Fruit fly (Drosophila melanogaster) whole organism, prepupa: ENCODE measurements around the gene CG46308.
A peak's percentile ranks its signal among the peaks of the same experiment; 100 is the strongest.

Experiments used
- CG10631 ChIP-seq: fragments of 200-800 bp; sonication (Bioruptor generic); optimal IDR thresholded peaks from 2 replicates; lab custom pipeline; 2016; ENCODE audit warnings: missing biosample characterization, missing genetic modification characterization
- CG10669 ChIP-seq: fragments of 200-800 bp; sonication (Bioruptor generic); optimal IDR thresholded peaks from 3 replicates; lab custom pipeline; 2018; ENCODE audit warnings: missing biosample characterization, mild to moderate bottlenecking, missing genetic modification characterization, moderate library complexity
- CG11294 ChIP-seq: fragments of 200-800 bp; sonication (Bioruptor generic); IDR thresholded peaks from 2 replicates; pipeline ENCODE4 v1.3.6; 2022; ENCODE audit warnings: missing biosample characterization, missing genetic modification characterization
- CG11762 ChIP-seq: fragments of 200-800 bp; sonication (Bioruptor generic); optimal IDR thresholded peaks from 3 replicates; lab custom pipeline; 2016; ENCODE audit warnings: missing biosample characterization, missing genetic modification characterization; ENCODE audit not compliant: insufficient read depth
- CG15336 ChIP-seq: fragments of 200-800 bp; sonication (Bioruptor generic); IDR thresholded peaks from 2 replicates; pipeline ENCODE4 v1.3.6; 2022; ENCODE audit warnings: missing biosample characterization, missing genetic modification characterization
- CG1621 ChIP-seq: fragments of 200-800 bp; sonication (Bioruptor generic); optimal IDR thresholded peaks from 3 replicates; lab custom pipeline; 2018; ENCODE audit warnings: missing biosample characterization, mild to moderate bottlenecking, missing genetic modification characterization
- CG32006 ChIP-seq: fragments of 200-800 bp; sonication (Bioruptor generic); optimal IDR thresholded peaks from 3 replicates; lab custom pipeline; 2017; ENCODE audit warnings: missing biosample characterization, mild to moderate bottlenecking, missing genetic modification characterization
- CG34406 ChIP-seq: fragments of 200-800 bp; sonication (Bioruptor generic); optimal IDR thresholded peaks from 3 replicates; lab custom pipeline; 2016; ENCODE audit warnings: missing biosample characterization, missing genetic modification characterization
- CG3919 ChIP-seq: fragments of 200-800 bp; sonication (Bioruptor generic); optimal IDR thresholded peaks from 3 replicates; lab custom pipeline; 2016; ENCODE audit warnings: missing biosample characterization, missing genetic modification characterization
- CG4318 ChIP-seq: fragments of 200-800 bp; sonication (Bioruptor generic); optimal IDR thresholded peaks from 3 replicates; lab custom pipeline; 2017; ENCODE audit warnings: missing biosample characterization, mild to moderate bottlenecking, missing genetic modification characterization
- CG6276 ChIP-seq: fragments of 200-800 bp; sonication (Bioruptor generic); optimal IDR thresholded peaks from 2 replicates; lab custom pipeline; 2017; ENCODE audit warnings: missing biosample characterization, mild to moderate bottlenecking, missing genetic modification characterization
- CG6792 ChIP-seq: fragments of 200-800 bp; sonication (Bioruptor generic); optimal IDR thresholded peaks from 3 replicates; lab custom pipeline; 2016; ENCODE audit warnings: missing biosample characterization, missing genetic modification characterization
- CG6808 ChIP-seq: fragments of 200-800 bp; sonication (Bioruptor generic); optimal IDR thresholded peaks from 3 replicates; lab custom pipeline; 2017; ENCODE audit warnings: missing biosample characterization, missing genetic modification characterization, mild to moderate bottlenecking, moderate library complexity, missing genetic modification reagents
- CG6854 ChIP-seq: fragments of 200-800 bp; sonication (Bioruptor generic); optimal IDR thresholded peaks from 2 replicates; lab custom pipeline; 2017; ENCODE audit warnings: missing biosample characterization, mild to moderate bottlenecking, missing genetic modification characterization
- CG8119 ChIP-seq: fragments of 200-800 bp; sonication (Bioruptor generic); IDR thresholded peaks from 3 replicates; pipeline ENCODE4 v1.3.6; 2022; ENCODE audit warnings: missing biosample characterization, missing genetic modification characterization
- CG8632 ChIP-seq: fragments of 200-800 bp; sonication (Bioruptor generic); optimal IDR thresholded peaks from 3 replicates; lab custom pipeline; 2016; ENCODE audit warnings: missing biosample characterization, missing genetic modification characterization
- CG9139 ChIP-seq: fragments of 200-800 bp; sonication (Bioruptor generic); optimal IDR thresholded peaks from 3 replicates; lab custom pipeline; 2017; ENCODE audit warnings: missing biosample characterization, mild to moderate bottlenecking, missing genetic modification characterization
- Eip75B ChIP-seq: fragments of 200-800 bp; sonication (Bioruptor generic); optimal IDR thresholded peaks from 3 replicates; lab custom pipeline; 2016; ENCODE audit warnings: missing biosample characterization, missing genetic modification characterization
- Eip78C ChIP-seq: fragments of 200-800 bp; sonication (Bioruptor generic); peaks from one replicate; lab custom pipeline; 2016; ENCODE audit warnings: missing biosample characterization, missing genetic modification characterization
- Eip93F ChIP-seq: fragments of 200-800 bp; sonication (Bioruptor generic); optimal IDR thresholded peaks from 2 replicates; lab custom pipeline; 2016; ENCODE audit warnings: missing biosample characterization, mild to moderate bottlenecking, missing genetic modification characterization
- Ets21C ChIP-seq: fragments of 200-800 bp; sonication (Bioruptor generic); optimal IDR thresholded peaks from 3 replicates; lab custom pipeline; 2016; ENCODE audit warnings: missing biosample characterization, missing genetic modification characterization
- Gug ChIP-seq: fragments of 200-800 bp; sonication (Bioruptor generic); IDR thresholded peaks from 2 replicates; pipeline ENCODE4 v1.3.6; 2022; ENCODE audit warnings: missing biosample characterization, missing genetic modification characterization
- Hr38 ChIP-seq: sonication (Bioruptor generic); optimal IDR thresholded peaks from 2 replicates; lab custom pipeline; 2016; ENCODE audit warnings: missing biosample characterization, missing genetic modification characterization
- Hr39 ChIP-seq: fragments of 200-800 bp; sonication (Bioruptor generic); optimal IDR thresholded peaks from 2 replicates; lab custom pipeline; 2016; ENCODE audit warnings: missing biosample characterization, missing genetic modification characterization
- Hr4 ChIP-seq: fragments of 200-800 bp; sonication (Bioruptor generic); optimal IDR thresholded peaks from 3 replicates; lab custom pipeline; 2016; ENCODE audit warnings: missing biosample characterization, missing genetic modification characterization
- Lpt ChIP-seq: fragments of 200-800 bp; sonication (Bioruptor generic); optimal IDR thresholded peaks from 3 replicates; lab custom pipeline; 2016; ENCODE audit warnings: missing biosample characterization, missing genetic modification characterization
- Met ChIP-seq: fragments of 200-800 bp; sonication (Bioruptor generic); optimal IDR thresholded peaks from 3 replicates; lab custom pipeline; 2016; ENCODE audit warnings: missing biosample characterization, missing genetic modification characterization
- OdsH ChIP-seq: fragments of 200-800 bp; sonication (Bioruptor generic); optimal IDR thresholded peaks from 3 replicates; lab custom pipeline; 2016; ENCODE audit warnings: missing biosample characterization, missing genetic modification characterization
- Smox ChIP-seq: fragments of 200-800 bp; sonication (Bioruptor generic); optimal IDR thresholded peaks from 3 replicates; lab custom pipeline; 2016; ENCODE audit warnings: missing biosample characterization, missing genetic modification characterization
- Sox14 ChIP-seq: fragments of 200-800 bp; sonication (Bioruptor generic); optimal IDR thresholded peaks from 3 replicates; lab custom pipeline; 2016; ENCODE audit warnings: missing biosample characterization, missing genetic modification characterization
- achi ChIP-seq: fragments of 200-800 bp; sonication (Bioruptor generic); optimal IDR thresholded peaks from 3 replicates; lab custom pipeline; 2016; ENCODE audit warnings: missing biosample characterization, missing genetic modification characterization
- acj6 ChIP-seq: fragments of 200-800 bp; sonication (Bioruptor generic); optimal IDR thresholded peaks from 3 replicates; lab custom pipeline; 2016; ENCODE audit warnings: missing biosample characterization, missing genetic modification characterization
- dac ChIP-seq: fragments of 200-800 bp; sonication (Bioruptor generic); optimal IDR thresholded peaks from 2 replicates; lab custom pipeline; 2017; ENCODE audit warnings: missing biosample characterization, mild to moderate bottlenecking, missing genetic modification characterization
- dsx ChIP-seq: fragments of 200-800 bp; optimal IDR thresholded peaks from 3 replicates; lab custom pipeline; 2019; ENCODE audit warnings: missing biosample characterization, mild to moderate bottlenecking, missing genetic modification characterization, moderate library complexity; ENCODE audit not compliant: poor library complexity, severe bottlenecking
- eg ChIP-seq: fragments of 200-800 bp; sonication (Bioruptor generic); IDR thresholded peaks from 3 replicates; pipeline ENCODE4 v1.3.6; 2022; ENCODE audit warnings: missing biosample characterization, missing genetic modification characterization
- fd85E ChIP-seq: fragments of 200-800 bp; sonication (Bioruptor generic); optimal IDR thresholded peaks from 3 replicates; lab custom pipeline; 2016; ENCODE audit warnings: missing biosample characterization, missing genetic modification characterization
- lz ChIP-seq: fragments of 200-800 bp; sonication (Bioruptor generic); optimal IDR thresholded peaks from 3 replicates; lab custom pipeline; 2016; ENCODE audit warnings: missing biosample characterization, missing genetic modification characterization
- salr ChIP-seq, 2 experiments: fragments of 200-800 bp; sonication (Bioruptor generic); optimal IDR thresholded peaks; 3 replicates each; lab custom pipeline; 2016 to 2018; ENCODE audit warnings: missing biosample characterization in 2 of 2, missing genetic modification characterization in 2 of 2, mild to moderate bottlenecking in 1 of 2
- ss ChIP-seq, 2 experiments: fragments of 200-800 bp; sonication (Bioruptor generic); optimal IDR thresholded peaks; 2 replicates in 1 of 2; 3 replicates in 1 of 2; lab custom pipeline; 2017 to 2018; ENCODE audit warnings: mild to moderate bottlenecking in 2 of 2, missing biosample characterization in 2 of 2, missing genetic modification characterization in 2 of 2, moderate library complexity in 1 of 2
- svp ChIP-seq: fragments of 200-800 bp; sonication (Bioruptor generic); peaks from one replicate; lab custom pipeline; 2016; ENCODE audit warnings: missing biosample characterization, missing genetic modification characterization

The CG46308 gene

dm6 chr2L:13414525-13415481 is 46.8 kb upstream of the CG46308 start, which contains the start of the genes CG16956, CG42784 and CG43850 (continued):
- TF ChIP-seq ss (GFP tag; optimal IDR thresholded peaks at IDR 0.05; lab: Kevin White, UChicago): peak in 1 of 2 experiments; percentile 34
- no peak for TF ChIP-seq Smox (GFP tag; lab: Kevin White, UChicago)
- TF ChIP-seq CG11294 (GFP tag; lab: Robert Waterston, UW): no peak
- no peak for TF ChIP-seq Ets21C (GFP tag; lab: Kevin White, UChicago)
- no peak for TF ChIP-seq CG10669 (GFP tag; lab: Kevin White, UChicago)
- TF ChIP-seq Hr38 (GFP tag; lab: Kevin White, UChicago): no peak
- TF ChIP-seq CG10631 (GFP tag; lab: Kevin White, UChicago): no peak
- peak; percentile 57 for TF ChIP-seq Eip78C (GFP tag; lab: Kevin White, UChicago)
- TF ChIP-seq eg (GFP tag; lab: Robert Waterston, UW): no peak
- TF ChIP-seq CG34406 (GFP tag; lab: Kevin White, UChicago): peak; percentile 2
- TF ChIP-seq svp: peak; percentile 15
- no peak for TF ChIP-seq dac
- no peak for TF ChIP-seq CG11762 (GFP tag; lab: Kevin White, UChicago)
- no peak for TF ChIP-seq fd85E (GFP tag; lab: Kevin White, UChicago)
- no peak for TF ChIP-seq Gug (GFP tag; lab: Robert Waterston, UW)
- TF ChIP-seq Eip75B (GFP tag; lab: Kevin White, UChicago): peak; percentile 7
- no peak for TF ChIP-seq dsx (GFP tag; lab: Kevin White, UChicago)
- TF ChIP-seq achi (GFP tag; lab: Kevin White, UChicago): peak; percentile 17
- TF ChIP-seq lz (GFP tag; lab: Kevin White, UChicago): no peak
- no peak for TF ChIP-seq Lpt (GFP tag; lab: Kevin White, UChicago)
- TF ChIP-seq CG8632 (GFP tag; lab: Kevin White, UChicago): no peak
- TF ChIP-seq Sox14 (GFP tag; lab: Kevin White, UChicago): no peak
- TF ChIP-seq Hr39: no peak
- TF ChIP-seq CG6792 (GFP tag; lab: Kevin White, UChicago): no peak
- TF ChIP-seq Eip93F: no peak
- TF ChIP-seq CG1621: no peak
- no peak for TF ChIP-seq CG6276 (GFP tag; lab: Kevin White, UChicago)
- peak; percentile 27 for TF ChIP-seq CG6808 (GFP tag; lab: Kevin White, UChicago)
- no peak for TF ChIP-seq CG9139

- TF ChIP-seq ss (GFP tag; optimal IDR thresholded peaks at IDR 0.05; lab: Kevin White, UChicago): no peak
- TF ChIP-seq acj6 (GFP tag; lab: Kevin White, UChicago): peak; percentile 4
- peak in 1 of 2 experiments; percentile 44 for TF ChIP-seq salr (GFP tag; optimal IDR thresholded peaks at IDR 0.05; lab: Kevin White, UChicago)
- peak; percentile 63 for TF ChIP-seq Hr4 (GFP tag; lab: Kevin White, UChicago)
- 0 out of 2 replicates have a peak, but pooled peaks have one; percentile 43 for TF ChIP-seq CG15336
- TF ChIP-seq dsx (GFP tag; lab: Kevin White, UChicago): peak; percentile 92
- no peak for TF ChIP-seq Ets21C (GFP tag; lab: Kevin White, UChicago)
- TF ChIP-seq CG32006: peak; percentile 61
- TF ChIP-seq Met (GFP tag; lab: Kevin White, UChicago): no peak
- TF ChIP-seq Eip75B (GFP tag; lab: Kevin White, UChicago): peak; percentile 9
- TF ChIP-seq Lpt (GFP tag; lab: Kevin White, UChicago): peak; percentile 27
- no peak for TF ChIP-seq CG3919 (GFP tag; lab: Kevin White, UChicago)
- peak; percentile 61 for TF ChIP-seq CG8119 (GFP tag; lab: Robert Waterston, UW)
- TF ChIP-seq CG6854 (GFP tag; lab: Kevin White, UChicago): no peak
- peak; percentile 35 for TF ChIP-seq CG6276 (GFP tag; lab: Kevin White, UChicago)
- peak; percentile 5 for TF ChIP-seq CG4318 (GFP tag; lab: Kevin White, UChicago)
- peak; percentile 13 for TF ChIP-seq OdsH (GFP tag; lab: Kevin White, UChicago)
Measured at dm6 chr2L:13430919-13431502, 30.6 kb upstream of the CG46308 start.
